Worm (Caenorhabditis elegans) whole organism, late embryonic: ENCODE results near the gene mre-11.

Experiments used
- ahr-1 ChIP-seq: sonication (generic microtip); optimal IDR thresholded peaks from 2 replicates; lab custom pipeline; 2016; ENCODE audit warnings: missing genetic modification characterization, missing compliant biosample characterization
- dve-1 ChIP-seq: sonication (generic microtip); optimal IDR thresholded peaks from 2 replicates; lab custom pipeline; 2017; ENCODE audit warnings: antibody characterized with exemption, mild to moderate bottlenecking, missing genetic modification characterization, missing compliant biosample characterization
- gmeb-2 ChIP-seq: sonication (generic microtip); optimal IDR thresholded peaks from 2 replicates; lab custom pipeline; 2016; ENCODE audit warnings: missing genetic modification characterization, inconsistent platforms, missing compliant biosample characterization
- hlh-13 ChIP-seq: fragments of 200-800 bp; sonication (Bioruptor generic); optimal IDR thresholded peaks from 2 replicates; lab custom pipeline; 2018; ENCODE audit warnings: mild to moderate bottlenecking, missing genetic modification characterization, missing compliant biosample characterization
- nhr-11 ChIP-seq: fragments of 150-350 bp; optimal IDR thresholded peaks from 2 replicates; lab custom pipeline; 2014; ENCODE audit warnings: missing biosample characterization, missing genetic modification characterization
- pha-4 ChIP-seq: fragments of 150-350 bp; optimal IDR thresholded peaks from 2 replicates; lab custom pipeline; 2018; ENCODE audit warnings: missing biosample characterization, missing genetic modification reagents, missing genetic modification characterization
- tbx-7 ChIP-seq: sonication (generic microtip); optimal IDR thresholded peaks from 2 replicates; lab custom pipeline; 2016; ENCODE audit warnings: missing genotype, missing genetic modification characterization, missing compliant biosample characterization
- unc-86 ChIP-seq: sonication (generic microtip); optimal IDR thresholded peaks from 2 replicates; lab custom pipeline; 2016; ENCODE audit warnings: missing genetic modification characterization, missing compliant biosample characterization

ce11 chrV:10693749-10694148, 42.9 kb downstream of the mre-11 start:
- TF ChIP-seq gmeb-2 (no peak), unc-86 (no peak), hlh-13 (GFP tag; lab: Kevin White, UChicago) (no peak), ahr-1 (tag; lab: Kevin White, UChicago) (no peak), tbx-7 (tag; lab: Kevin White, UChicago) (no peak), pha-4 (no peak), dve-1 (no peak), nhr-11 (tag; lab: Kevin White, UChicago) (no peak)
